Worm (Caenorhabditis elegans) whole organism, L4 larva: ENCODE results near the gene clec-43.

Source experiments
- D1046.2 ChIP-seq: fragments of 200-800 bp; sonication (Bioruptor generic); IDR thresholded peaks from 2 replicates; pipeline ENCODE4 v1.3.6; 2022; ENCODE audit warnings: missing genetic modification characterization, missing compliant biosample characterization
- F26F4.8 ChIP-seq: fragments of 200-800 bp; sonication (Bioruptor generic); conservative IDR thresholded peaks from 2 replicates; pipeline ENCODE4 v1.3.6; 2022; ENCODE audit warnings: missing genetic modification characterization, missing compliant biosample characterization
- F44E2.7 ChIP-seq: fragments of 200-800 bp; sonication (Bioruptor generic); IDR thresholded peaks from 2 replicates; pipeline ENCODE4 v2.1.2; 2022; ENCODE audit warnings: missing genetic modification characterization, missing compliant biosample characterization
- R02D3.7 ChIP-seq: fragments of 150-350 bp; sonication (generic microtip); optimal IDR thresholded peaks from 3 replicates; lab custom pipeline; 2014; ENCODE audit warnings: missing biosample characterization, missing genetic modification characterization
- ceh-32 ChIP-seq: sonication (generic microtip); optimal IDR thresholded peaks from 2 replicates; lab custom pipeline; 2016; ENCODE audit warnings: mild to moderate bottlenecking, missing genetic modification characterization, missing compliant biosample characterization; ENCODE audit not compliant: poor library complexity
- daf-19 ChIP-seq: fragments of 200-800 bp; sonication (Bioruptor generic); conservative IDR thresholded peaks from 2 replicates; pipeline ENCODE4 v1.3.6; 2022; ENCODE audit warnings: missing genetic modification characterization, missing compliant biosample characterization
- dve-1 ChIP-seq: sonication (generic microtip); optimal IDR thresholded peaks from 2 replicates; lab custom pipeline; 2017; ENCODE audit warnings: antibody characterized with exemption, mild to moderate bottlenecking, missing genetic modification characterization, missing compliant biosample characterization; ENCODE audit not compliant: insufficient read depth
- mdl-1 ChIP-seq, 2 experiments: fragments of 150-350 bp in 1 of 2; sonication (generic microtip) in 1 of 2; optimal IDR thresholded peaks; 2 replicates each; lab custom pipeline; 2014 to 2017; ENCODE audit warnings: missing biosample characterization in 2 of 2, missing genetic modification characterization in 2 of 2
- nhr-76 ChIP-seq: fragments of 150-350 bp; optimal IDR thresholded peaks from 2 replicates; lab custom pipeline; 2014; ENCODE audit warnings: missing biosample characterization, missing genetic modification characterization
- unc-130 ChIP-seq: sonication (generic microtip); optimal IDR thresholded peaks from 2 replicates; lab custom pipeline; 2016; ENCODE audit warnings: missing genetic modification reagents, missing genetic modification characterization, missing compliant biosample characterization

DNA sequence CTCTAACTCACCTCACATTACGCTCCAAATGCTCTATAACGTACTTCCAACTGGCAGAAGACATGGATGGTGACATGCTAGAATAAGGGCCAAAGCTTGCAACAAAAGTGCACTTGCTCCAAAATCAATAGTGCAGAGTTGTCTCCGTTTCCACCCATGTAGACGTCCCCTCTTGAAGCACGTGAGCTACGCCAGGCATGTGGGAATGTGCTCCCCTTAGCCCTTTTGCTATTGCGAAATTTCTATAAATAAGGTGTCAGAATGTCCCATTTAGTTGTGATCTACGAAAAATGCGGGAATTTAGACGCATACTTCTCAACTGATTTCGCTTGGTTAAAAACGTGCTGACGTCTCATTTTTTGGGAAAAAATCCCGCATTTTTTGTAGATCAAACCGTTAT lies 6.5 kb downstream of the clec-43 start:
- TF ChIP-seq dve-1 (tag; lab: Kevin White, UChicago) (no peak), nhr-76 (tag; lab: Kevin White, UChicago) (no peak), D1046.2 (no peak), F26F4.8 (GFP tag; lab: Robert Waterston, UW) (no peak), unc-130 (no peak), mdl-1 (tag; optimal IDR thresholded peaks at IDR 0.05; lab: Kevin White, UChicago) (no peak), ceh-32 (no peak), R02D3.7 (tag; lab: Kevin White, UChicago) (no peak), daf-19 (GFP tag; lab: Robert Waterston, UW) (no peak), F44E2.7 (GFP tag; lab: Robert Waterston, UW) (no peak)
